Fruit fly (Drosophila melanogaster): ENCODE data around the gene CG31021.
A peak's percentile ranks its signal among the peaks of the same experiment; 100 is the strongest.

Gene CG31021

dm6 chr3R:30601440-30602256 is at the start of gene CG31021, which contains the start of gene CG2246:
CG31021 (plus strand) TSS chr3R:30602206.
CG2246 (minus strand) TSS chr3R:30601489.
- TF ChIP-seq Dll (optimal IDR thresholded peaks at IDR 0.05) = no peak
- no peak for TF ChIP-seq psq (optimal IDR thresholded peaks at IDR 0.05)
- no peak for TF ChIP-seq CG8478 (optimal IDR thresholded peaks at IDR 0.05)
- no peak for TF ChIP-seq EcR (GFP tag; optimal IDR thresholded peaks at IDR 0.05)
- TF ChIP-seq pan (optimal IDR thresholded peaks at IDR 0.05) = no peak
- no peak for TF ChIP-seq usp (GFP tag; optimal IDR thresholded peaks at IDR 0.05)

- TF ChIP-seq Dll (optimal IDR thresholded peaks at IDR 0.05) (no peak), pan (optimal IDR thresholded peaks at IDR 0.05) (no peak), usp (GFP tag; optimal IDR thresholded peaks at IDR 0.05) (no peak), CG8478 (optimal IDR thresholded peaks at IDR 0.05) (no peak), psq (optimal IDR thresholded peaks at IDR 0.05) (no peak), EcR (GFP tag; optimal IDR thresholded peaks at IDR 0.05) (no peak)
Measured at dm6 chr3R:30552548-30552947, 49.5 kb upstream of the CG31021 start.

dm6 chr3R:30560070-30560469 is 41.9 kb upstream of the CG31021 start, which contains the start of gene CG34155:
CG34155 (minus strand) TSS chr3R:30560199.
- no peak for TF ChIP-seq usp (GFP tag; optimal IDR thresholded peaks at IDR 0.05)

- no peak for TF ChIP-seq CG8478 (optimal IDR thresholded peaks at IDR 0.05)
- no peak for TF ChIP-seq EcR (GFP tag; optimal IDR thresholded peaks at IDR 0.05)
- TF ChIP-seq Dll (optimal IDR thresholded peaks at IDR 0.05) = no peak
- no peak for TF ChIP-seq usp (GFP tag; optimal IDR thresholded peaks at IDR 0.05)
Measured at dm6 chr3R:30561207-30561606, 40.8 kb upstream of the CG31021 start.

- TF ChIP-seq psq (optimal IDR thresholded peaks at IDR 0.05) (no peak), usp (GFP tag; optimal IDR thresholded peaks at IDR 0.05) (no peak), pan (optimal IDR thresholded peaks at IDR 0.05) (no peak), EcR (GFP tag; optimal IDR thresholded peaks at IDR 0.05) (no peak)
Measured at dm6 chr3R:30562733-30563259, 39.2 kb upstream of the CG31021 start.

dm6 chr3R:30563260-30564080 is 38.5 kb upstream of the CG31021 start:
- TF ChIP-seq Dll (optimal IDR thresholded peaks at IDR 0.05) (no peak), usp (GFP tag; optimal IDR thresholded peaks at IDR 0.05) (no peak), psq (optimal IDR thresholded peaks at IDR 0.05) (no peak), CG8478 (optimal IDR thresholded peaks at IDR 0.05) (no peak), EcR (GFP tag; optimal IDR thresholded peaks at IDR 0.05) (no peak), pan (optimal IDR thresholded peaks at IDR 0.05) (no peak)

dm6 chr3R:30564479-30564878 is 37.5 kb upstream of the CG31021 start:
- TF ChIP-seq CG8478 (optimal IDR thresholded peaks at IDR 0.05) (no peak), Dll (optimal IDR thresholded peaks at IDR 0.05) (no peak), psq (optimal IDR thresholded peaks at IDR 0.05) (no peak), EcR (GFP tag; optimal IDR thresholded peaks at IDR 0.05) (no peak), pan (optimal IDR thresholded peaks at IDR 0.05) (no peak), usp (GFP tag; optimal IDR thresholded peaks at IDR 0.05) (no peak)

dm6 chr3R:30566181-30566902 is 35.7 kb upstream of the CG31021 start:
- TF ChIP-seq EcR (GFP tag; optimal IDR thresholded peaks at IDR 0.05) = peak in 1 of 2 experiments; percentile 42
- no peak for TF ChIP-seq psq (optimal IDR thresholded peaks at IDR 0.05)

- TF ChIP-seq EcR (GFP tag; optimal IDR thresholded peaks at IDR 0.05) (no peak), pan (optimal IDR thresholded peaks at IDR 0.05) (peak; percentile 43), psq (optimal IDR thresholded peaks at IDR 0.05) (no peak)
Measured at dm6 chr3R:30567215-30567614, 34.8 kb upstream of the CG31021 start.

dm6 chr3R:30570554-30571141 is 31.4 kb upstream of the CG31021 start:
- TF ChIP-seq usp (GFP tag; optimal IDR thresholded peaks at IDR 0.05) (no peak), CG8478 (optimal IDR thresholded peaks at IDR 0.05) (no peak), pan (optimal IDR thresholded peaks at IDR 0.05) (no peak), EcR (GFP tag; optimal IDR thresholded peaks at IDR 0.05) (no peak), Dll (optimal IDR thresholded peaks at IDR 0.05) (no peak), psq (optimal IDR thresholded peaks at IDR 0.05) (no peak)

- TF ChIP-seq EcR (GFP tag; optimal IDR thresholded peaks at IDR 0.05) = no peak
- no peak for TF ChIP-seq pan (optimal IDR thresholded peaks at IDR 0.05)
- no peak for TF ChIP-seq usp (GFP tag; optimal IDR thresholded peaks at IDR 0.05)
- no peak for TF ChIP-seq Dll (optimal IDR thresholded peaks at IDR 0.05)
- TF ChIP-seq CG8478 (optimal IDR thresholded peaks at IDR 0.05) = no peak
- no peak for TF ChIP-seq psq (optimal IDR thresholded peaks at IDR 0.05)
Measured at dm6 chr3R:30579129-30579528, 22.9 kb upstream of the CG31021 start, which contains the start of gene CG9702. CG9702 (plus strand) TSS chr3R:30579429.

Data from whole organism.